Fruit fly (Drosophila melanogaster) whole organism, prepupa: ENCODE data around the gene CG14990.

ENCODE experiments used
- Blimp-1 ChIP-seq: fragments of 200-800 bp; sonication (Bioruptor generic); optimal IDR thresholded peaks from 3 replicates; lab custom pipeline; 2017; ENCODE audit warnings: missing biosample characterization, missing genetic modification characterization, mild to moderate bottlenecking, moderate library complexity, missing genetic modification reagents
- CG11762 ChIP-seq: fragments of 200-800 bp; sonication (Bioruptor generic); optimal IDR thresholded peaks from 3 replicates; lab custom pipeline; 2016; ENCODE audit warnings: missing biosample characterization, missing genetic modification characterization; ENCODE audit not compliant: insufficient read depth
- CG11902 ChIP-seq: fragments of 200-800 bp; sonication (Bioruptor generic); optimal IDR thresholded peaks from 3 replicates; lab custom pipeline; 2016; ENCODE audit warnings: missing biosample characterization, missing genetic modification characterization
- CG15336 ChIP-seq: fragments of 200-800 bp; sonication (Bioruptor generic); IDR thresholded peaks from 2 replicates; pipeline ENCODE4 v1.3.6; 2022; ENCODE audit warnings: missing biosample characterization, missing genetic modification characterization
- CG16779 ChIP-seq: fragments of 200-800 bp; sonication (Bioruptor generic); optimal IDR thresholded peaks from 3 replicates; lab custom pipeline; 2017; ENCODE audit warnings: missing biosample characterization, mild to moderate bottlenecking, missing genetic modification characterization
- CG31627 ChIP-seq: fragments of 200-800 bp; sonication (Bioruptor generic); optimal IDR thresholded peaks from 3 replicates; lab custom pipeline; 2016; ENCODE audit warnings: missing biosample characterization, missing genetic modification characterization
- CG32006 ChIP-seq: fragments of 200-800 bp; sonication (Bioruptor generic); optimal IDR thresholded peaks from 3 replicates; lab custom pipeline; 2017; ENCODE audit warnings: missing biosample characterization, mild to moderate bottlenecking, missing genetic modification characterization
- CG34406 ChIP-seq: fragments of 200-800 bp; sonication (Bioruptor generic); optimal IDR thresholded peaks from 3 replicates; lab custom pipeline; 2016; ENCODE audit warnings: missing biosample characterization, missing genetic modification characterization
- CG3919 ChIP-seq: fragments of 200-800 bp; sonication (Bioruptor generic); optimal IDR thresholded peaks from 3 replicates; lab custom pipeline; 2016; ENCODE audit warnings: missing biosample characterization, missing genetic modification characterization
- CG6276 ChIP-seq: fragments of 200-800 bp; sonication (Bioruptor generic); optimal IDR thresholded peaks from 2 replicates; lab custom pipeline; 2017; ENCODE audit warnings: missing biosample characterization, mild to moderate bottlenecking, missing genetic modification characterization
- CG6792 ChIP-seq: fragments of 200-800 bp; sonication (Bioruptor generic); optimal IDR thresholded peaks from 3 replicates; lab custom pipeline; 2016; ENCODE audit warnings: missing biosample characterization, missing genetic modification characterization
- CG7368 ChIP-seq: fragments of 200-800 bp; sonication (Bioruptor generic); optimal IDR thresholded peaks from 3 replicates; lab custom pipeline; 2016; ENCODE audit warnings: missing biosample characterization, missing genetic modification characterization
- CG8119 ChIP-seq: fragments of 200-800 bp; sonication (Bioruptor generic); IDR thresholded peaks from 3 replicates; pipeline ENCODE4 v1.3.6; 2022; ENCODE audit warnings: missing biosample characterization, missing genetic modification characterization
- CG8319 ChIP-seq: fragments of 200-800 bp; sonication (Bioruptor generic); optimal IDR thresholded peaks from 3 replicates; lab custom pipeline; 2016; ENCODE audit warnings: missing biosample characterization, missing genetic modification characterization
- CG8632 ChIP-seq: fragments of 200-800 bp; sonication (Bioruptor generic); optimal IDR thresholded peaks from 3 replicates; lab custom pipeline; 2016; ENCODE audit warnings: missing biosample characterization, missing genetic modification characterization
- Eip75B ChIP-seq: fragments of 200-800 bp; sonication (Bioruptor generic); optimal IDR thresholded peaks from 3 replicates; lab custom pipeline; 2016; ENCODE audit warnings: missing biosample characterization, missing genetic modification characterization
- Eip78C ChIP-seq: fragments of 200-800 bp; sonication (Bioruptor generic); peaks from one replicate; lab custom pipeline; 2016; ENCODE audit warnings: missing biosample characterization, missing genetic modification characterization
- Eip93F ChIP-seq: fragments of 200-800 bp; sonication (Bioruptor generic); optimal IDR thresholded peaks from 2 replicates; lab custom pipeline; 2016; ENCODE audit warnings: missing biosample characterization, mild to moderate bottlenecking, missing genetic modification characterization
- Ets96B ChIP-seq: fragments of 200-800 bp; optimal IDR thresholded peaks from 2 replicates; lab custom pipeline; 2019; ENCODE audit warnings: missing biosample characterization, mild to moderate bottlenecking, missing genetic modification characterization, moderate library complexity
- Hr39 ChIP-seq: fragments of 200-800 bp; sonication (Bioruptor generic); optimal IDR thresholded peaks from 2 replicates; lab custom pipeline; 2016; ENCODE audit warnings: missing biosample characterization, missing genetic modification characterization
- Hr4 ChIP-seq: fragments of 200-800 bp; sonication (Bioruptor generic); optimal IDR thresholded peaks from 3 replicates; lab custom pipeline; 2016; ENCODE audit warnings: missing biosample characterization, missing genetic modification characterization
- Lpt ChIP-seq: fragments of 200-800 bp; sonication (Bioruptor generic); optimal IDR thresholded peaks from 3 replicates; lab custom pipeline; 2016; ENCODE audit warnings: missing biosample characterization, missing genetic modification characterization
- Met ChIP-seq: fragments of 200-800 bp; sonication (Bioruptor generic); optimal IDR thresholded peaks from 3 replicates; lab custom pipeline; 2016; ENCODE audit warnings: missing biosample characterization, missing genetic modification characterization
- OdsH ChIP-seq: fragments of 200-800 bp; sonication (Bioruptor generic); optimal IDR thresholded peaks from 3 replicates; lab custom pipeline; 2016; ENCODE audit warnings: missing biosample characterization, missing genetic modification characterization
- Smox ChIP-seq: fragments of 200-800 bp; sonication (Bioruptor generic); optimal IDR thresholded peaks from 3 replicates; lab custom pipeline; 2016; ENCODE audit warnings: missing biosample characterization, missing genetic modification characterization
- Sox102F ChIP-seq: fragments of 200-800 bp; sonication (Bioruptor generic); optimal IDR thresholded peaks from 2 replicates; lab custom pipeline; 2016; ENCODE audit warnings: missing biosample characterization, mild to moderate bottlenecking, missing genetic modification characterization
- Sox14 ChIP-seq: fragments of 200-800 bp; sonication (Bioruptor generic); optimal IDR thresholded peaks from 3 replicates; lab custom pipeline; 2016; ENCODE audit warnings: missing biosample characterization, missing genetic modification characterization
- achi ChIP-seq: fragments of 200-800 bp; sonication (Bioruptor generic); optimal IDR thresholded peaks from 3 replicates; lab custom pipeline; 2016; ENCODE audit warnings: missing biosample characterization, missing genetic modification characterization
- acj6 ChIP-seq: fragments of 200-800 bp; sonication (Bioruptor generic); optimal IDR thresholded peaks from 3 replicates; lab custom pipeline; 2016; ENCODE audit warnings: missing biosample characterization, missing genetic modification characterization
- cyc ChIP-seq: fragments of 200-800 bp; sonication (Bioruptor generic); optimal IDR thresholded peaks from 3 replicates; lab custom pipeline; 2016; ENCODE audit warnings: missing biosample characterization, missing genetic modification characterization
- eg ChIP-seq: fragments of 200-800 bp; sonication (Bioruptor generic); IDR thresholded peaks from 3 replicates; pipeline ENCODE4 v1.3.6; 2022; ENCODE audit warnings: missing biosample characterization, missing genetic modification characterization
- fd59A ChIP-seq: fragments of 200-800 bp; sonication (Bioruptor generic); optimal IDR thresholded peaks from 2 replicates; lab custom pipeline; 2017; ENCODE audit warnings: missing biosample characterization, mild to moderate bottlenecking, missing genetic modification characterization, missing genetic modification reagents
- fd85E ChIP-seq: fragments of 200-800 bp; sonication (Bioruptor generic); optimal IDR thresholded peaks from 3 replicates; lab custom pipeline; 2016; ENCODE audit warnings: missing biosample characterization, missing genetic modification characterization
- fkh ChIP-seq: fragments of 200-800 bp; sonication (Bioruptor generic); optimal IDR thresholded peaks from 3 replicates; lab custom pipeline; 2017; ENCODE audit warnings: missing biosample characterization, mild to moderate bottlenecking, missing genetic modification characterization, moderate library complexity
- lz ChIP-seq: fragments of 200-800 bp; sonication (Bioruptor generic); optimal IDR thresholded peaks from 3 replicates; lab custom pipeline; 2016; ENCODE audit warnings: missing biosample characterization, missing genetic modification characterization
- net ChIP-seq: fragments of 200-800 bp; sonication (Bioruptor generic); optimal IDR thresholded peaks from 3 replicates; lab custom pipeline; 2016; ENCODE audit warnings: missing biosample characterization, missing genetic modification characterization
- pdm3 ChIP-seq: fragments of 200-800 bp; sonication (Bioruptor generic); optimal IDR thresholded peaks from 3 replicates; lab custom pipeline; 2016; ENCODE audit warnings: missing biosample characterization, missing genetic modification characterization
- salr ChIP-seq, 2 experiments: fragments of 200-800 bp; sonication (Bioruptor generic); optimal IDR thresholded peaks; 3 replicates each; lab custom pipeline; 2016 to 2018; ENCODE audit warnings: missing biosample characterization in 2 of 2, missing genetic modification characterization in 2 of 2, mild to moderate bottlenecking in 1 of 2
- svp ChIP-seq: fragments of 200-800 bp; sonication (Bioruptor generic); peaks from one replicate; lab custom pipeline; 2016; ENCODE audit warnings: missing biosample characterization, missing genetic modification characterization
- topi ChIP-seq: fragments of 200-800 bp; sonication (Bioruptor generic); optimal IDR thresholded peaks from 3 replicates; lab custom pipeline; 2016; ENCODE audit warnings: missing biosample characterization, missing genetic modification characterization
- vri ChIP-seq: fragments of 200-800 bp; sonication (Bioruptor generic); optimal IDR thresholded peaks from 3 replicates; lab custom pipeline; 2016; ENCODE audit warnings: missing biosample characterization, mild to moderate bottlenecking, missing genetic modification characterization

CG14990 gene

dm6 chr3L:4119636-4120357, 26.8 kb downstream of the CG14990 start:
- peak; percentile 4 for TF ChIP-seq topi
- no peak for TF ChIP-seq salr (GFP tag; optimal IDR thresholded peaks at IDR 0.05; lab: Kevin White, UChicago)
- TF ChIP-seq CG15336: no peak
- TF ChIP-seq svp (GFP tag; lab: Kevin White, UChicago): peak; percentile 53
- TF ChIP-seq CG6276: no peak
- no peak for TF ChIP-seq CG11902
- peak; percentile 1 for TF ChIP-seq CG8319 (GFP tag; lab: Kevin White, UChicago)
- TF ChIP-seq CG11762 (GFP tag; lab: Kevin White, UChicago): no peak
- peak; percentile 16 for TF ChIP-seq achi (GFP tag; lab: Kevin White, UChicago)
- peak; percentile 57 for TF ChIP-seq fkh
- peak; percentile 70 for TF ChIP-seq Eip78C (GFP tag; lab: Kevin White, UChicago)

- TF ChIP-seq CG8119 (GFP tag; lab: Robert Waterston, UW): no peak
- no peak for TF ChIP-seq Blimp-1 (GFP tag; lab: Kevin White, UChicago)
- peak; percentile 5 for TF ChIP-seq Hr39
- TF ChIP-seq CG3919: no peak
- peak; percentile 29 for TF ChIP-seq Hr4 (GFP tag; lab: Kevin White, UChicago)
- TF ChIP-seq CG6276: no peak
- peak; percentile 12 for TF ChIP-seq Sox102F (GFP tag; lab: Kevin White, UChicago)
- TF ChIP-seq CG6792 (GFP tag; lab: Kevin White, UChicago): no peak
- TF ChIP-seq svp (GFP tag; lab: Kevin White, UChicago): peak; percentile 17
- peak; percentile 29 for TF ChIP-seq fkh
- TF ChIP-seq acj6 (GFP tag; lab: Kevin White, UChicago): no peak
- TF ChIP-seq Sox14: peak; percentile 27
- TF ChIP-seq fd85E (GFP tag; lab: Kevin White, UChicago): no peak
- TF ChIP-seq Ets96B: no peak
- TF ChIP-seq Eip78C (GFP tag; lab: Kevin White, UChicago): peak; percentile 62
- no peak for TF ChIP-seq topi
- TF ChIP-seq pdm3 (GFP tag; lab: Kevin White, UChicago): peak; percentile 9
- TF ChIP-seq vri: peak; percentile 89
- no peak for TF ChIP-seq cyc
- TF ChIP-seq Smox: no peak
- TF ChIP-seq Lpt (GFP tag; lab: Kevin White, UChicago): no peak
- TF ChIP-seq CG11902: no peak
- no peak for TF ChIP-seq salr (GFP tag; optimal IDR thresholded peaks at IDR 0.05; lab: Kevin White, UChicago)
- no peak for TF ChIP-seq CG8319 (GFP tag; lab: Kevin White, UChicago)
- no peak for TF ChIP-seq CG34406
- no peak for TF ChIP-seq eg (GFP tag; lab: Robert Waterston, UW)
- no peak for TF ChIP-seq CG7368 (GFP tag; lab: Kevin White, UChicago)
- no peak for TF ChIP-seq Eip93F (GFP tag; lab: Kevin White, UChicago)
- TF ChIP-seq Met: peak; percentile 34
- peak; percentile 3 for TF ChIP-seq OdsH
- TF ChIP-seq net (GFP tag; lab: Kevin White, UChicago): peak; percentile 9
- TF ChIP-seq Eip75B (GFP tag; lab: Kevin White, UChicago): no peak
- TF ChIP-seq CG31627 (GFP tag; lab: Kevin White, UChicago): peak; percentile 12
- TF ChIP-seq CG32006 (GFP tag; lab: Kevin White, UChicago): peak; percentile 50
- TF ChIP-seq CG11762 (GFP tag; lab: Kevin White, UChicago): no peak
- TF ChIP-seq fd59A (GFP tag; lab: Kevin White, UChicago): no peak
- TF ChIP-seq CG8632 (GFP tag; lab: Kevin White, UChicago): no peak
- no peak for TF ChIP-seq CG16779 (tag; lab: Kevin White, UChicago)
- TF ChIP-seq lz (GFP tag; lab: Kevin White, UChicago): peak; percentile 21
Measured at dm6 chr3L:4120358-4121349, 27.6 kb downstream of the CG14990 start.
